Worm (Caenorhabditis elegans) whole organism, L2 larva: Measurements from ENCODE around the gene C36C5.15.

Experiments used
- C34F6.9 ChIP-seq: fragments of 150-350 bp; optimal IDR thresholded peaks from 2 replicates; lab custom pipeline; 2014; ENCODE audit warnings: missing biosample characterization, missing genetic modification characterization
- R02D3.7 ChIP-seq: fragments of 150-350 bp; optimal IDR thresholded peaks from 2 replicates; lab custom pipeline; 2014; ENCODE audit warnings: missing biosample characterization, missing genetic modification characterization
- ZK546.5 ChIP-seq: sonication (generic microtip); optimal IDR thresholded peaks from 2 replicates; lab custom pipeline; 2017; ENCODE audit warnings: missing biosample characterization, missing genetic modification characterization
- alr-1 ChIP-seq: fragments of 150-350 bp; optimal IDR thresholded peaks from 2 replicates; lab custom pipeline; 2014; ENCODE audit warnings: missing biosample characterization, missing genetic modification characterization
- aly-2 ChIP-seq: fragments of 150-350 bp; optimal IDR thresholded peaks from 2 replicates; lab custom pipeline; 2014; ENCODE audit warnings: missing biosample characterization, missing genetic modification characterization
- ama-1 ChIP-seq: fragments of 150-350 bp; optimal IDR thresholded peaks from 2 replicates; lab custom pipeline; 2018; ENCODE audit warnings: inconsistent platforms
- blmp-1 ChIP-seq: sonication (generic microtip); optimal IDR thresholded peaks from 2 replicates; lab custom pipeline; 2017; ENCODE audit warnings: missing genetic modification characterization, mild to moderate bottlenecking, missing compliant biosample characterization, antibody characterized with exemption, moderate library complexity; ENCODE audit not compliant: insufficient read depth
- ceh-16 ChIP-seq: fragments of 150-350 bp; optimal IDR thresholded peaks from 2 replicates; lab custom pipeline; 2014; ENCODE audit warnings: missing biosample characterization, missing genetic modification characterization
- crh-2 ChIP-seq: sonication (generic microtip); optimal IDR thresholded peaks from 2 replicates; lab custom pipeline; 2017; ENCODE audit warnings: missing biosample characterization, missing genetic modification characterization
- dmd-4 ChIP-seq: sonication (generic microtip); optimal IDR thresholded peaks from 2 replicates; lab custom pipeline; 2017; ENCODE audit warnings: missing biosample characterization, missing genetic modification characterization
- egl-27 ChIP-seq: sonication (generic microtip); optimal IDR thresholded peaks from 3 replicates; lab custom pipeline; 2017; ENCODE audit warnings: missing biosample characterization, missing genetic modification reagents, missing genetic modification characterization
- elt-3 ChIP-seq: sonication (generic microtip); optimal IDR thresholded peaks from 2 replicates; lab custom pipeline; 2017; ENCODE audit warnings: missing biosample characterization, missing genetic modification characterization
- fos-1 ChIP-seq: fragments of 150-350 bp; optimal IDR thresholded peaks from 2 replicates; lab custom pipeline; 2014; ENCODE audit warnings: missing biosample characterization, missing genetic modification characterization
- gmeb-1 ChIP-seq: fragments of 150-350 bp; optimal IDR thresholded peaks from 2 replicates; lab custom pipeline; 2014; ENCODE audit warnings: missing biosample characterization, missing genetic modification characterization
- lin-11 ChIP-seq: fragments of 150-350 bp; sonication (generic microtip); optimal IDR thresholded peaks from 2 replicates; lab custom pipeline; 2014; ENCODE audit warnings: missing biosample characterization, missing genetic modification characterization, inconsistent platforms, mixed read lengths
- lin-13 ChIP-seq: fragments of 150-350 bp; optimal IDR thresholded peaks from 2 replicates; lab custom pipeline; 2014; ENCODE audit warnings: missing biosample characterization, missing genetic modification reagents, missing genetic modification characterization
- lin-39 ChIP-seq: fragments of 150-350 bp; optimal IDR thresholded peaks from 2 replicates; lab custom pipeline; 2014; ENCODE audit warnings: missing biosample characterization, missing genetic modification reagents, missing genetic modification characterization
- lsy-2 ChIP-seq, 2 experiments: fragments of 150-350 bp in 1 of 2; sonication (generic microtip) in 1 of 2; optimal IDR thresholded peaks; 2 replicates each; lab custom pipeline; 2014 to 2017; ENCODE audit warnings: missing biosample characterization in 2 of 2, missing genetic modification characterization in 2 of 2
- mab-5 ChIP-seq: fragments of 150-350 bp; optimal IDR thresholded peaks from 2 replicates; lab custom pipeline; 2014; ENCODE audit warnings: missing biosample characterization, missing genetic modification characterization
- mbf-1 ChIP-seq: sonication (generic microtip); optimal IDR thresholded peaks from 2 replicates; lab custom pipeline; 2017; ENCODE audit warnings: missing biosample characterization, missing genetic modification characterization
- mdl-1 ChIP-seq, 2 experiments: fragments of 150-350 bp in 1 of 2; sonication (generic microtip) in 1 of 2; optimal IDR thresholded peaks; 2 replicates each; lab custom pipeline; 2017; ENCODE audit warnings: missing biosample characterization in 2 of 2, missing genetic modification characterization in 2 of 2
- nhr-10 ChIP-seq: sonication (generic microtip); optimal IDR thresholded peaks from 2 replicates; lab custom pipeline; 2017; ENCODE audit warnings: missing biosample characterization, missing genetic modification characterization
- nhr-11 ChIP-seq: fragments of 150-350 bp; optimal IDR thresholded peaks from 2 replicates; lab custom pipeline; 2014; ENCODE audit warnings: missing biosample characterization, missing genetic modification characterization
- nhr-129 ChIP-seq: fragments of 150-350 bp; optimal IDR thresholded peaks from 2 replicates; lab custom pipeline; 2014; ENCODE audit warnings: missing biosample characterization, missing genetic modification characterization
- nhr-21 ChIP-seq: fragments of 150-350 bp; optimal IDR thresholded peaks from 2 replicates; lab custom pipeline; 2014; ENCODE audit warnings: missing biosample characterization, missing genetic modification characterization
- nhr-23 ChIP-seq: fragments of 150-350 bp; optimal IDR thresholded peaks from 2 replicates; lab custom pipeline; 2014; ENCODE audit warnings: missing biosample characterization, missing genetic modification reagents, missing genetic modification characterization
- nhr-237 ChIP-seq: fragments of 150-350 bp; optimal IDR thresholded peaks from 2 replicates; lab custom pipeline; 2014; ENCODE audit warnings: missing biosample characterization, missing genetic modification characterization
- nhr-25 ChIP-seq: fragments of 150-350 bp; sonication (generic microtip); optimal IDR thresholded peaks from 3 replicates; lab custom pipeline; 2014; ENCODE audit warnings: missing biosample characterization, missing genetic modification characterization
- nhr-6 ChIP-seq: fragments of 150-350 bp; optimal IDR thresholded peaks from 2 replicates; lab custom pipeline; 2014; ENCODE audit warnings: missing biosample characterization, missing genetic modification characterization
- nhr-77 ChIP-seq: fragments of 150-350 bp; optimal IDR thresholded peaks from 2 replicates; lab custom pipeline; 2014; ENCODE audit warnings: missing biosample characterization, missing genetic modification characterization
- peb-1 ChIP-seq: fragments of 150-350 bp; optimal IDR thresholded peaks from 2 replicates; lab custom pipeline; 2014; ENCODE audit warnings: missing biosample characterization, missing genetic modification characterization
- sem-4 ChIP-seq: fragments of 150-350 bp; optimal IDR thresholded peaks from 2 replicates; lab custom pipeline; 2014; ENCODE audit warnings: missing biosample characterization, missing genetic modification reagents, missing genetic modification characterization
- sma-3 ChIP-seq: sonication (generic microtip); optimal IDR thresholded peaks from 2 replicates; lab custom pipeline; 2016; ENCODE audit warnings: missing genetic modification reagents, missing genetic modification characterization, missing compliant biosample characterization
- snpc-4 ChIP-seq: fragments of 150-350 bp; optimal IDR thresholded peaks from 2 replicates; lab custom pipeline; 2014; ENCODE audit warnings: missing biosample characterization, missing genetic modification characterization
- unc-39 ChIP-seq: fragments of 150-350 bp; optimal IDR thresholded peaks from 2 replicates; lab custom pipeline; 2014; ENCODE audit warnings: missing biosample characterization, missing genetic modification characterization
- unc-55 ChIP-seq: fragments of 150-350 bp; sonication (generic microtip); optimal IDR thresholded peaks from 3 replicates; lab custom pipeline; 2014; ENCODE audit warnings: missing biosample characterization, missing genetic modification reagents, missing genetic modification characterization
- unc-62 ChIP-seq: fragments of 150-350 bp; optimal IDR thresholded peaks from 2 replicates; lab custom pipeline; 2014; ENCODE audit warnings: missing biosample characterization, missing genetic modification reagents, missing genetic modification characterization
- zag-1 ChIP-seq: fragments of 150-350 bp; optimal IDR thresholded peaks from 2 replicates; lab custom pipeline; 2014; ENCODE audit warnings: missing biosample characterization, missing genetic modification characterization
- ztf-1 ChIP-seq: fragments of 200-800 bp; sonication (Bioruptor generic); conservative IDR thresholded peaks from 2 replicates; pipeline ENCODE4 v1.3.6; 2022; ENCODE audit warnings: missing genetic modification characterization, missing compliant biosample characterization
- ztf-11 ChIP-seq: sonication (generic microtip); optimal IDR thresholded peaks from 2 replicates; lab custom pipeline; 2017; ENCODE audit warnings: missing biosample characterization, missing genetic modification characterization
- ztf-4 ChIP-seq: fragments of 150-350 bp; optimal IDR thresholded peaks from 2 replicates; lab custom pipeline; 2014; ENCODE audit warnings: missing biosample characterization, missing genetic modification characterization

The C36C5.15 gene

DNA sequence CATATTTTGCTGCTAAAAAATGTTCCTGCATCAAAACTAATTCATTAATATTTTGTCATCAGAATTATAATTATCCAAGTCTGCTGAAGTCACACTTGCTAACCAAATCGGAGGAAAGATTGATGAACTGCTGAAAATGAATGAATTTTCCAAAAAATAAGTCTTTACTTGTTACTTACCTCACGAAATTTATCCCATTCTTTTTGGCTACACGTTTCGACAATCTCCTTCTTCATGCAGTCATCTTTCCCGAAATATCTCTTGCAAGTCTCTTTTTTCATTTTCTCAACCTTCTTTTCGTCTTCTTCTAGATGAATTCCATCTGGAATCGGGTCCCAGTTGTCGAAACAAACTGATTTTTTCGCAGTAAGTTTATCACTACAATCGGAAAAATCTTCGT, 10.2 kb downstream of the C36C5.15 start:
- TF ChIP-seq ama-1 (lab: Kevin White, UChicago) (no peak), lin-13 (GFP tag; lab: Kevin White, UChicago) (no peak), C34F6.9 (tag; lab: Kevin White, UChicago) (no peak), crh-2 (tag; lab: Kevin White, UChicago) (no peak), ceh-16 (tag; lab: Kevin White, UChicago) (no peak), R02D3.7 (tag; lab: Kevin White, UChicago) (no peak), nhr-21 (tag; lab: Kevin White, UChicago) (no peak), unc-62 (no peak), fos-1 (tag; lab: Kevin White, UChicago) (no peak), ztf-1 (GFP tag; lab: Robert Waterston, UW) (no peak), zag-1 (tag; lab: Kevin White, UChicago) (no peak), nhr-237 (tag; lab: Kevin White, UChicago) (no peak), nhr-11 (no peak), mdl-1 (tag; optimal IDR thresholded peaks at IDR 0.05; lab: Kevin White, UChicago) (no peak), snpc-4 (no peak), nhr-23 (tag; lab: Kevin White, UChicago) (no peak), sma-3 (GFP tag; lab: Kevin White, UChicago) (no peak), nhr-129 (no peak), nhr-25 (tag; lab: Kevin White, UChicago) (no peak), gmeb-1 (tag; lab: Kevin White, UChicago) (no peak)

DNA sequence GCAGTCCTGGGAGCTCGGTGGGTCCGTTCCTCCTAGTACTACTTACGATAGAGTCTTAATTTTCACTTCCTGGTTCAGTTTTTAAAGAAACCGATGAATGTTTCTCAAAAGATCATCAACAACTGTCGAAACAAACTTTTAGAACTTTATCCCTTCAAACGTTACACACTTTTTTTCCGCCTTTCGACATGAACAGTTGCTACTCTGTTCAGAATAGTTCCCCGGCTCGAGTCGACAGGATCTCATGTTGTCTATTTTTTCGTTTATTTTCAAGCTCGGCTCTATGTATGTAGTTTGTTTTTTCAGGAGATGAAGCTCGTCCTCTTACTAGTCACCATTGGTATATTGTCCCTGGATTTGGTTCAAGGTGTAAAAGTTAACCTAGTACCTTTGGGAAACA, 11.8 kb downstream of the C36C5.15 start, which contains the start of gene exh-1:
exh-1 (plus strand) TSS at position 301 of the 400 bp plus-strand sequence.
- no peak for TF ChIP-seq nhr-129
- no peak for TF ChIP-seq ZK546.5 (tag; lab: Kevin White, UChicago)
- no peak for TF ChIP-seq ztf-11 (tag; lab: Kevin White, UChicago)
- no peak for TF ChIP-seq ama-1 (lab: Kevin White, UChicago)
- no peak for TF ChIP-seq mdl-1 (tag; optimal IDR thresholded peaks at IDR 0.05; lab: Kevin White, UChicago)
- no peak for TF ChIP-seq sem-4 (tag; lab: Kevin White, UChicago)
- no peak for TF ChIP-seq egl-27 (tag; lab: Kevin White, UChicago)
- no peak for TF ChIP-seq lin-39 (tag; lab: Kevin White, UChicago)
- TF ChIP-seq nhr-77 (tag; lab: Kevin White, UChicago): no peak
- no peak for TF ChIP-seq nhr-6 (tag; lab: Kevin White, UChicago)
- no peak for TF ChIP-seq alr-1
- no peak for TF ChIP-seq nhr-11
- TF ChIP-seq mbf-1 (tag; lab: Kevin White, UChicago): no peak
- no peak for TF ChIP-seq nhr-10 (tag; lab: Kevin White, UChicago)
- no peak for TF ChIP-seq unc-55 (GFP tag; lab: Kevin White, UChicago)
- no peak for TF ChIP-seq nhr-25 (tag; lab: Kevin White, UChicago)
- no peak for TF ChIP-seq elt-3 (tag; lab: Kevin White, UChicago)
- TF ChIP-seq gmeb-1 (tag; lab: Kevin White, UChicago): no peak

DNA sequence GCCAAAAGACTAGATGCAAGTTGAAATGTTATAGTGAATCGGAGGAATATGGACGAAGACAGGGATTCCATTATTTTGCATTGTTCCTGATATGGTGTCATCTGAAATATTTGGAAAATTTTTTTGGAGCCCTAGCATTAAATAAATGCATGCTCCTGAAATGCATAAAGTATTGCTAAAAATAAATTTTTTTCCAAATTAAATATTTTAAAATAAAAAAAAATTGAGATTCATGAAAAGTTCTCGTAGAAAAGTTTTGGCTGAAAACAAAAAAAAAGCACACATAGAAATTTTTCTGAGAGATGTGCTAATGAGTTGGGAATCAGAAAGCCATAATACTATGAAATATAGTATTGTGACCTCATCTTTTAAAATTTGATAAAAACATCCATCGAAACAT, 13.5 kb downstream of the C36C5.15 start, which contains the start of gene srab-7:
srab-7 (minus strand) TSS at position 101 of the 400 bp plus-strand sequence.
- TF ChIP-seq lin-11 (no peak), mab-5 (tag; lab: Kevin White, UChicago) (no peak), peb-1 (tag; lab: Kevin White, UChicago) (no peak), unc-39 (no peak), ztf-4 (tag; lab: Kevin White, UChicago) (no peak), lsy-2 (tag; optimal IDR thresholded peaks at IDR 0.05; lab: Kevin White, UChicago) (no peak), dmd-4 (tag; lab: Kevin White, UChicago) (no peak), ceh-16 (tag; lab: Kevin White, UChicago) (no peak), nhr-237 (tag; lab: Kevin White, UChicago) (no peak), ZK546.5 (tag; lab: Kevin White, UChicago) (no peak), aly-2 (tag; lab: Kevin White, UChicago) (no peak), lin-13 (GFP tag; lab: Kevin White, UChicago) (no peak), blmp-1 (no peak), snpc-4 (no peak), zag-1 (tag; lab: Kevin White, UChicago) (no peak)
